Worm (Caenorhabditis elegans): ENCODE measurements around the gene srh-248.

DNA sequence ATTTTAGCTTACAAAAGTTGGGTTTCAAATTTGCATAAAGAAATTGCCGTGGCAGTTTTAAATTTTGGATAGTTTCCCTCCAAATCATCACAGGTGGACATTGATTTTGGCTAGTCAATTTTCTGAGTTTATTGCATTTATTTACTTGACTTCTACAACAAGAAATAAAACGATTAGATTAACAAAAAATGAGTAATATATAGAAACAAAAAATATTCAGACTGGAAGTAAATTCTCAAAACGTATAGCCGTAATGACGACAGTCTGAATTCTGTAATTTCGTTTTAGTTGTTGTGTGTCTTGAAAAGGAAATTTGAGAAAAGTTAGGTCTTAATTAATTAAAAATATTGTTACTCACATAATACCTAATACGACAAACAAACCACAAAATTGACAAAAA is 16.7 kb downstream of the srh-248 start, which contains the start of gene srw-141:
- TF ChIP-seq hmg-4 (GFP tag; optimal IDR thresholded peaks at IDR 0.05) = no peak
- no peak for TF ChIP-seq ama-1 (optimal IDR thresholded peaks at IDR 0.05)

Measured in whole organism, early embryonic.